Fruit fly (Drosophila melanogaster) ovary, adult (tissue): Measurements from ENCODE around the gene CG32486.

Experiments used
- CG17801 ChIP-seq: fragments of 200-800 bp; optimal IDR thresholded peaks from 2 replicates; lab custom pipeline; 2019; ENCODE audit warnings: missing biosample characterization, mild to moderate bottlenecking, missing genetic modification characterization, moderate library complexity; ENCODE audit not compliant: partially characterized antibody

CG32486 gene

dm6 chr3L:3096726-3097597 is 26.3 kb upstream of the CG32486 start:
- TF ChIP-seq CG17801 (GFP tag; lab: Kevin White, UChicago), result no peak

DNA sequence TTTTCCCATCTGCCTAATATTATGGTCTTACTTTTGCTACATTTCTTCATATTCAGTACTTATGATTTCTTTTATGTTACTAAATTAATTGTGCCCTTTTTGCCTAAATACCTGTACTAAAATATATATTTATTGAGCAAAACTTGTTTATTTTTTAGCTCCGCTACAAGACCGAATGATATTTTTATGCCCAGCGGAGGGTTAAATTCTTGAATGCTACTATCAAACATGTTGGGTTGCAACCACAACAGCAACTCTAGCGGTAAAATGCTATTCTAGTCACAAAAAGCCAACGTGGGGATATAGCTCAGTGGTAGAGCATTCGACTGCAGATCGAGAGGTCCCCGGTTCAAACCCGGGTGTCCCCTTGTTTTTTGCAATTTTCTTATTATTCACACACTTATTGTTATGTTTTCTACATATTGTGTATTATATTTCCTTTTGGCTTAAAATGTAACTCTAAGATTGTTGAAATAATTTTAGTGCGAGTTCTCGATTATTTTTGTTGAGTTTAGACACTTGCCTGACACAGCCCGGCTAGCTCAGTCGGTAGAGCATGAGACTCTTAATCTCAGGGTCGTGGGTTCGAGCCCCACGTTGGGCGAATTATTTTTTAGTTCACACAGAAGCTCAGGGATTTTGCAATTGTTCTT is 25.6 kb upstream of the CG32486 start:
- no peak for TF ChIP-seq CG17801 (GFP tag; lab: Kevin White, UChicago)

DNA sequence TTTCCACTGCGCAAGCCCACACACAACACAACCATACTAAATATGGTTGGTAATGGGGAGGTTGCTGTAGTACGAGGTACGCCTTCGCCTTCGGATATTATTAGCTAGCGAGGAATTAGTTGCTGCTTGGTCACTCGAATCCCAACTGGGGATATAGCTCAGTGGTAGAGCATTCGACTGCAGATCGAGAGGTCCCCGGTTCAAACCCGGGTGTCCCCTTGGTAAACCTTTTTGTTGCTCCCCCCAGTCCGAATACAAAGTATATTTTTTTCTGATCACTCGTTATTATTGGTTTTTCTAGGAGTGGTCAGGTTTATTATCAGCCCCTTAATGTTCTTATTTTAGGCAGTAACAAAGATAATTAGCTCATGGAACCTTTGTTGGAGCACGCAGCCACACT is 25.0 kb upstream of the CG32486 start:
- TF ChIP-seq CG17801 (GFP tag; lab: Kevin White, UChicago), result no peak

DNA sequence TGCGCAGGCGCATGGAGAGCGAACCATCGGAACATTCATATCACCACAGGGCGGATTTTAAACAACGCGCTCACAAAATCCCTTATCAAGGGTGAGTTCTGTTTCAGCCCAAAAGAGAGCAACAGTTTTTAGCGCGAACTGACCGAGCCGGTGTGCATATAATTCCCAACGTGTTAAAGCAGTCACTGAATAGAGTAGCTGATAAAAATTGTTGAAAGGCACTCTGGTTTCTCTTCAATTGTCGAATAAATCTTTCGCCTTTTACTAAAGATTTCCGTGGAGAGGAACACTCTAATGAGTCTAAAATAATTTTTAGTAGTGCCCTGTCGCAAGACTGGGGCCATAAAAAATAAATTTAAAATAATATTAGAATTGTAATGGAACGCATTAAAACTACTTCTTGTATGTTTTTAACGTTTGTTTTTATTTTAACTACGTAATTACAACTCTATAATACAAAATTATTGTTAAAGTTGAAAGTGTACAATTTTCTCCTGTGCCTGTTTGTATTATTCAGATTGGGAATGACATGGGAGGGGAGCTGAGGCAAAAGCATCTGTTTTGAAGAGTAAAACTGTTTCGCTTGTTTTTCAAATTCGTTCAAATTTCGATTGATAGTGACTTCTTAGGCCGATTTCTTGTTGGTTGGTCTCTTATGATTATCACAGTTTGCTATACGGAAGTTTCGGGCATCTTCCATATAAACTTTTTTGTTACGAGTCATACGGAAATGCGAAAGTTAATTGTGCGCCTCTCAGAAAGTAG is 20.1 kb upstream of the CG32486 start:
- peak; percentile 6 for TF ChIP-seq CG17801 (GFP tag; lab: Kevin White, UChicago)

DNA sequence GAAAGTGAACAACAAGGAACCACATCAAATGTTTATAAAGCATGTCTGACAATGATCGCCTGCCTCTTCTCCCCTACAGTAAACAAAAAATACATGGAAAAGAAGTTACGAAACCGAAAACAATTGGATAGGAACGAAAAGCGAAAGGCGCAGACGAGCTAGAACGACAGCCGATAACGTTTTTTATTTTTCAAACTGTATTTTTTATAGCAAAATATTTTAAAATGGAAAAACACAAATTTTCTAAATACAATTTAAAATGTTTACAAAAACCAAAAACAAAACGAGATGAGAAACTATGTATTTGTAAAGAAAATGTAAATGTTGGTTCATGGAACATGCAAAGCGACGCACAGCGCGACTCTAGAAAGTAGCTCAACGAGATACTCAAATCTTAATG is 18.4 kb upstream of the CG32486 start:
- no peak for TF ChIP-seq CG17801 (GFP tag; lab: Kevin White, UChicago)

DNA sequence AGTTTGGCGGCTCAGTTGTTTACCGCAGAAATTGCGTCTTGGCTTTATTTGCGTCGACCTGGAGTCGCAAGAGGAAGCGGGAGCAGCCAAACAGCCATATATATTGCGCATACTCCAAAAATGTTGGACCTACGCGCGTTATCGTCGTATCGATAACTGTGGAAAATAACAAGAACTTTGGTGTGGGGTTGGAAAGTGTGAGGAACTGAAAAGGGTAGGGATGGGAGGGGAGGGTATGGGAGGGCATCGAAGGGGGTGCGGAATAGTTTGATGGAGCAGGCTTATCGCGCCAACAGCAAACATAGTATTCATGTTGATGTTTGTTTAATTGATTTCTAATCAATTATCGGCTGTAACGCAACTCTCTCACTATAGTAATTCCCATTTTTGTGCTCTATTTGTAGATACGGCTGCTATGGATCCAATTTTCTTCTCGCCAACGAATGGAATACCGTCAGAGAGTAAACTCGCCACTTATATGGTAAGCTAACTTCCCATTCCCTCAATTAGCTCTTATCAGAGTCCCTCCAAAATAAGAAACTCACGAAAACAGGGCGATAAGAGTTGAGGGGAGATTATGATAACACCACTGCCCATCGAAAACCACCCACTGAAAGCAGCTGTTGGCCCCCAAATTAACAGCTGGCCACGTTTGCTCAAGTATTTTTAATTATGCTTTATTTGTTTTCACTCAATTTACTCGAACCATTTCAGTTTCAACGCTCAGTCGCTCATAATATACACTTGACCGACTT is 12.9 kb upstream of the CG32486 start:
- TF ChIP-seq CG17801 (GFP tag; lab: Kevin White, UChicago), result no peak

DNA sequence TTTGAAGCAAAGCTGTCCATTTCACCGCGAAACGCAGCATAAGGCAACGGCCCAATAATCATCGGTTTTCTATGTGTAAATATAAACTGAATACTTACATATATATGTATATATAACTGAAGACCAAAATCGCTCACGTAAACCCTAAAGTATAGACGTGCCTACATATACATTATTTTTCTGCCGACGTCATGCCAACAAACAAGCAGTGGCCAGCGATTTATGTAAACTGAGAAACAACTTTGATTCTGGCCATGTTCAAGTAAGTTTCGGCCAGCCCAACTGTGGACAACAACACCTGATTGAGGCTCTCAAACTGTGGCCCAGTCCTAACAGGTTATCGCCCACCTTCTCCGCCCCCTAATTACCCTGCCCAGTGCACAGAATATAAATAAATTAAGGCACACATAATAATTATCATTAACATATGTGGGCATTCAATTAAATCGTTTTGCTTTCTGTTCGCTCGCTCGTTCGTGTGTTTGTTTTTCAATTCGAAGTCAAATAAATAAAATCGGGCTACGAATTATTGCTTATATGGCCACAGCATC is 11.4 kb upstream of the CG32486 start:
- no peak for TF ChIP-seq CG17801 (GFP tag; lab: Kevin White, UChicago)

DNA sequence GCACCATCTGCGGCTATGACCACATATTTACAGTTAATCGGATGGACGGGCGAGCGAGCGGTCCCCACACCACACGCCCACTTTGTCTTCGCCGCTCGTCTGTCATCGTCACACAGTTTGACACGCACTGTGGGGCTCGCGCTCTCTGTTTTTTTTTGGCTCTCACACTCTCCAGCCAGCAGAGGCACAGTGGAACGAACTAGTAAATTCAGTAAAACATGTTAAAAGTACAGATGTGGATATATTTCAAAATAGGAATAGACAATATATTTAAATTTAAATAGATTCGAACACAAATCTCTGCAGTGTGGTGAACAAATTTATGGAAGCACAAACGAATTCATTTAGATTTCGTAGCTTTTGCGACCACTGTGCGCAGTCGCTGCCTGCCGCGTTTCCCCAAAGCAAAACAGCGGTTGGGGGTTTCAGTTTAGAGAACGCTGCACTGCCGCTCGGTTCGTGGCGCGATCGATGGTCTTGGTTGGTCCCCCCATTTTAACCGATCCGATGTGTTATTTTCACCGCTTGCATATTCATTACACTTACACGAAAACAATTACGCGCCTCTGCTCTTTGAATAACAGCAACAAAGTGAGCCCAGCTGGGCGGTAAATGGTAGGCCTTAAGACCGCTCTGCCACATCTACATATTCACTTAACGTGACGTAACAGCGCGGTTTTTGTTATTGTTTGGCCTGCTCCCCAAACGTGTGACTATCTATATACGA is 10.7 kb upstream of the CG32486 start:
- peak; percentile 98 for TF ChIP-seq CG17801 (GFP tag; lab: Kevin White, UChicago)

- no peak for TF ChIP-seq CG17801 (GFP tag; lab: Kevin White, UChicago)
Observed at dm6 chr3L:3080084-3080994, 9.7 kb upstream of the CG32486 start.

dm6 chr3L:3079156-3079495 is 8.5 kb upstream of the CG32486 start:
- no peak for TF ChIP-seq CG17801 (GFP tag; lab: Kevin White, UChicago)

- no peak for TF ChIP-seq CG17801 (GFP tag; lab: Kevin White, UChicago)
Observed at dm6 chr3L:3078398-3079155, 7.9 kb upstream of the CG32486 start.

- TF ChIP-seq CG17801 (GFP tag; lab: Kevin White, UChicago), result peak; percentile 83
Observed at dm6 chr3L:3077568-3078107, 7.0 kb upstream of the CG32486 start.
